Worm (Caenorhabditis elegans) whole organism, L1 larva: Measurements from ENCODE around the gene srd-26.

Source experiments
- aly-2 ChIP-seq: fragments of 150-350 bp; optimal IDR thresholded peaks from 2 replicates; lab custom pipeline; 2014; ENCODE audit warnings: missing biosample characterization, missing genetic modification characterization
- efl-1 ChIP-seq, 4 experiments: fragments of 150-350 bp; optimal IDR thresholded peaks in 3 of 4; peaks in 1 of 4; 1 replicate in 1 of 4; 2 replicates in 3 of 4; lab custom pipeline; 2014; ENCODE audit warnings: missing biosample characterization in 2 of 4, missing genetic modification characterization in 2 of 4, missing genetic modification reagents in 2 of 4
- isw-1 ChIP-seq: fragments of 200-800 bp; sonication (Bioruptor generic); IDR thresholded peaks from 2 replicates; pipeline ENCODE4 v1.3.6; 2022; ENCODE audit warnings: missing genetic modification characterization, missing compliant biosample characterization
- jun-1 ChIP-seq: fragments of 150-350 bp; optimal IDR thresholded peaks from 2 replicates; lab custom pipeline; 2014; ENCODE audit warnings: missing biosample characterization, missing genetic modification reagents, missing genetic modification characterization
- nhr-84 ChIP-seq: sonication (generic microtip); optimal IDR thresholded peaks from 2 replicates; lab custom pipeline; 2017; ENCODE audit warnings: missing biosample characterization, missing genetic modification characterization
- unc-62 ChIP-seq: fragments of 150-350 bp; optimal IDR thresholded peaks from 2 replicates; lab custom pipeline; 2014; ENCODE audit warnings: missing biosample characterization, missing genetic modification reagents, missing genetic modification characterization

DNA sequence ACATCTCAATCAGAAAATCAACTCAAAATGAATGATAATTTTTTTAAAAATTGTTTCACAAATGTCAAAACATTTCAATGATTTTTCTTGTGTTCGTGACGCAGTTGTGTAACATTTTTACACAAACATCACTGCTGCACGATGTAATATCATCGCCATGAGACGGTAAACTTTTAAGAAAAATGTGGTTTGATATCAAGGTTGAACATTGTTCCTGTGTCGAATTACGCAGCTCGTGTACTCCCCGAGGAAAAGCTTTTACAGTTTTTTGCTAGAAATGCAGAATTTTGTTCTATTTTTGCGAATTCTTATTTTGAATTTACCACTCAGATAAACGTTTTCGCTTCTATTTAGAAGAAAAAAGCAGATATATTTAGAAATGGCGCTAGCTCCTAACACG is 34.8 kb upstream of the srd-26 start:
- TF ChIP-seq nhr-84 (tag; lab: Kevin White, UChicago): no peak
- TF ChIP-seq isw-1 (GFP tag; lab: Robert Waterston, UW): no peak
- no peak for TF ChIP-seq efl-1 (optimal IDR thresholded peaks at IDR 0.05; lab: Kevin White, UChicago)
- TF ChIP-seq efl-1 (GFP tag; optimal IDR thresholded peaks at IDR 0.05 in 1 of 2; lab: Kevin White, UChicago): no peak
- TF ChIP-seq jun-1 (tag; lab: Kevin White, UChicago): no peak
- no peak for TF ChIP-seq aly-2 (tag; lab: Kevin White, UChicago)
- TF ChIP-seq unc-62 (GFP tag; lab: Kevin White, UChicago): no peak
